Fruit fly (Drosophila melanogaster): Measurements from ENCODE around the gene 140up.

The 140up gene

DNA sequence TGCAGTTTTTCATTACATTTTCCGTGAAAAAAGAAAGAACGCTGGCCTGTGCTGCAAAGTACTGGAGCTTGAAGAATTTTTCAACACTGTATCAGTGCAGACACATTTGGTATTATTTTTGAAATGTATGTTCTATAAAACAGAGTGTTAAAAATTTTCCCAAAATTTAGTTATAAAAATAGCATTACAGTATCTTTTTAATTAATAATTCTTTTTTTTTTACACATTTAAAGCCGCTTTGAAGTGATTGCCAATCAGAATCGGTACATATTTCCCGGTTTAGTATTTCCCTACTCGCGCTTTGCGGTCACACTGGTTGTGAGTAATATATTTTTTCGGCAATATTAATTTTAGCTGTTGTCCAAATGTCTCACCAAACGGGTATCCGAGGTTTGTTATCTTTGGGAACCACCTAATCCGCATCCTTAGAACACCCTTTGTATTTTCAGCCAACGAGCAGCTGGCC, 3.0 kb downstream of the 140up start, which contains the start of the genes Abi and twf (continued):
- TF ChIP-seq ara (GFP tag; IDR thresholded peaks at IDR 0.05) (peak; percentile 25; the same call in 1 of the 2 replicates), ab (GFP tag; optimal IDR thresholded peaks at IDR 0.05) (no peak), Nf-YC (tag; optimal IDR thresholded peaks at IDR 0.05) (no peak), CG15011 (GFP tag; optimal IDR thresholded peaks at IDR 0.05) (no peak), pb (GFP tag; optimal IDR thresholded peaks at IDR 0.05) (no peak), CG10321 (GFP tag; IDR thresholded peaks at IDR 0.05) (no peak), CG7786 (GFP tag; optimal IDR thresholded peaks at IDR 0.05) (peak; percentile 34), CG16813 (GFP tag; IDR thresholded peaks at IDR 0.05; ENCODE audit: partially characterized antibody) (no peak), repo (GFP tag; optimal IDR thresholded peaks at IDR 0.05) (no peak), chm (GFP tag; IDR thresholded peaks at IDR 0.05) (no peak), CG7987 (GFP tag; optimal IDR thresholded peaks at IDR 0.05) (no peak), Hr51 (GFP tag; optimal IDR thresholded peaks at IDR 0.05) (peak; percentile 40 to 61), vvl (GFP tag; IDR thresholded peaks at IDR 0.05) (peak; percentile 81), ftz-f1 (GFP tag; optimal IDR thresholded peaks at IDR 0.05) (no peak), Ssrp (tag; optimal IDR thresholded peaks at IDR 0.05) (peak; percentile 56), HLH4C (GFP tag; IDR thresholded peaks at IDR 0.05; ENCODE audit: partially characterized antibody) (no peak), twi (tag; optimal IDR thresholded peaks at IDR 0.05) (no peak), amos (GFP tag; IDR thresholded peaks at IDR 0.05; ENCODE audit: partially characterized antibody) (no peak), CG10274 (GFP tag; optimal IDR thresholded peaks at IDR 0.05) (no peak), sug (tag; optimal IDR thresholded peaks at IDR 0.05) (no peak), Xbp1 (GFP tag; optimal IDR thresholded peaks at IDR 0.05) (peak; percentile 79), CG42726 (GFP tag; IDR thresholded peaks at IDR 0.05; ENCODE audit: partially characterized antibody) (no peak), NK7.1 (GFP tag; optimal IDR thresholded peaks at IDR 0.05) (no peak), CG17829 (tag; optimal IDR thresholded peaks at IDR 0.05) (peak; percentile 48), NC2α (GFP tag; optimal IDR thresholded peaks at IDR 0.05) (no peak), CG12769 (tag; optimal IDR thresholded peaks at IDR 0.05) (no peak), HLH3B (GFP tag; IDR thresholded peaks at IDR 0.05) (peak; percentile 45), Asciz (GFP tag; optimal IDR thresholded peaks at IDR 0.05) (peak; percentile 22), sc (optimal IDR thresholded peaks at IDR 0.05) (no peak), sc (GFP tag; optimal IDR thresholded peaks at IDR 0.05) (peak; percentile 28), Usf (GFP tag; optimal IDR thresholded peaks at IDR 0.05) (no peak), cad (GFP tag; optimal IDR thresholded peaks at IDR 0.05) (no peak), odd (GFP tag; optimal IDR thresholded peaks at IDR 0.05) (no peak), Hey (tag; optimal IDR thresholded peaks at IDR 0.05) (no peak), CG34376 (GFP tag; optimal IDR thresholded peaks at IDR 0.05) (peak; percentile 56), CG14710 (tag; optimal IDR thresholded peaks at IDR 0.05) (peak; percentile 86), ken (GFP tag; IDR thresholded peaks at IDR 0.05) (peak; percentile 61; the same call in 2 of the 3 replicates), Dek (tag; optimal IDR thresholded peaks at IDR 0.05) (peak; percentile 38), Antp (GFP tag; optimal IDR thresholded peaks at IDR 0.05) (no peak), CG6765 (GFP tag; optimal IDR thresholded peaks at IDR 0.05) (no peak), CG11560 (tag; IDR thresholded peaks at IDR 0.05) (no peak), Lpt (GFP tag; optimal IDR thresholded peaks at IDR 0.05) (no peak), en (GFP tag; optimal IDR thresholded peaks at IDR 0.05) (peak; percentile 17), fd102C (GFP tag; optimal IDR thresholded peaks at IDR 0.05) (peak; percentile 12), CG6791 (GFP tag; IDR thresholded peaks at IDR 0.05; ENCODE audit: partially characterized antibody) (no peak), ATbp (GFP tag; optimal IDR thresholded peaks at IDR 0.05) (no peak), Aef1 (GFP tag; IDR thresholded peaks at IDR 0.05) (peak; percentile 68), slbo (GFP tag; IDR thresholded peaks at IDR 0.05) (peak; percentile 80), Hr3 (GFP tag; optimal IDR thresholded peaks at IDR 0.05) (peak; percentile 72), CG11093 (GFP tag; IDR thresholded peaks at IDR 0.05) (no peak), CG2889 (GFP tag; IDR thresholded peaks at IDR 0.05) (no peak), gcm2 (GFP tag; optimal IDR thresholded peaks at IDR 0.05) (no peak)

All from whole organism, embryonic.